Fruit fly (Drosophila melanogaster) whole organism, embryonic: ENCODE measurements around the gene CG12290.
A peak's percentile ranks its signal among the peaks of the same experiment; 100 is the strongest.

Source experiments
- Aef1 ChIP-seq: fragments of 200-800 bp; sonication (Bioruptor generic); IDR thresholded peaks from 3 replicates; pipeline ENCODE4 v1.3.6; 2022; ENCODE audit warnings: missing biosample characterization, missing genetic modification characterization
- Atf-2 ChIP-seq: fragments of 200-800 bp; sonication (Bioruptor generic); optimal IDR thresholded peaks from 2 replicates; lab custom pipeline; 2016; ENCODE audit warnings: missing biosample characterization, missing genetic modification characterization
- Awh ChIP-seq: fragments of 200-800 bp; sonication (Bioruptor generic); IDR thresholded peaks from 2 replicates; pipeline ENCODE4, ENCODE4 v1.3.6; 2022; ENCODE audit warnings: missing biosample characterization, missing genetic modification characterization
- Blimp-1 ChIP-seq: fragments of 200-800 bp; sonication (Bioruptor generic); optimal IDR thresholded peaks from 3 replicates; lab custom pipeline; 2018; ENCODE audit warnings: missing biosample characterization, missing genetic modification characterization, mild to moderate bottlenecking, moderate library complexity, missing genetic modification reagents
- CG10565 ChIP-seq: fragments of 200-800 bp; sonication (Bioruptor generic); optimal IDR thresholded peaks from 3 replicates; lab custom pipeline; 2016; ENCODE audit warnings: missing biosample characterization, mild to moderate bottlenecking, missing genetic modification characterization
- CG13287 ChIP-seq: fragments of 200-800 bp; sonication (Bioruptor generic); IDR thresholded peaks from 2 replicates; pipeline ENCODE4 v1.3.6; 2022; ENCODE audit warnings: missing biosample characterization, missing genetic modification characterization; ENCODE audit not compliant: partially characterized antibody
- CG13775 ChIP-seq: fragments of 200-800 bp; sonication (Bioruptor generic); optimal IDR thresholded peaks from 3 replicates; lab custom pipeline; 2017; ENCODE audit warnings: missing biosample characterization, mild to moderate bottlenecking, missing genetic modification characterization
- CG14710 ChIP-seq: fragments of 200-800 bp; sonication (Bioruptor generic); optimal IDR thresholded peaks from 3 replicates; lab custom pipeline; 2019; ENCODE audit warnings: missing biosample characterization, mild to moderate bottlenecking, missing genetic modification characterization, moderate library complexity
- CG15479 ChIP-seq: fragments of 200-800 bp; sonication (Bioruptor generic); optimal IDR thresholded peaks from 3 replicates; lab custom pipeline; 2019; ENCODE audit warnings: missing biosample characterization, mild to moderate bottlenecking, missing genetic modification characterization, moderate library complexity
- CG16815 ChIP-seq: fragments of 200-800 bp; sonication (Bioruptor generic); optimal IDR thresholded peaks from 3 replicates; lab custom pipeline; 2017; ENCODE audit warnings: missing biosample characterization, mild to moderate bottlenecking, missing genetic modification characterization
- CG17802 ChIP-seq: fragments of 200-800 bp; sonication (Bioruptor generic); optimal IDR thresholded peaks from 2 replicates; lab custom pipeline; 2018; ENCODE audit warnings: missing biosample characterization, mild to moderate bottlenecking, missing genetic modification characterization, moderate library complexity
- CG3838 ChIP-seq: fragments of 200-800 bp; sonication (Bioruptor generic); optimal IDR thresholded peaks from 3 replicates; lab custom pipeline; 2016; ENCODE audit warnings: missing biosample characterization, missing genetic modification characterization
- CG6254 ChIP-seq: fragments of 200-800 bp; sonication (Bioruptor generic); optimal IDR thresholded peaks from 3 replicates; lab custom pipeline; 2017; ENCODE audit warnings: mild to moderate bottlenecking, missing biosample characterization, missing genetic modification reagents, missing genetic modification characterization
- CG6765 ChIP-seq: fragments of 200-800 bp; sonication (Bioruptor generic); optimal IDR thresholded peaks from 3 replicates; lab custom pipeline; 2017; ENCODE audit warnings: missing biosample characterization, mild to moderate bottlenecking, missing genetic modification characterization
- CG7357 ChIP-seq: fragments of 200-800 bp; sonication (Bioruptor generic); IDR thresholded peaks from 3 replicates; pipeline ENCODE4 v1.3.6; 2022; ENCODE audit warnings: missing biosample characterization, missing genetic modification characterization
- CHES-1-like ChIP-seq: fragments of 200-800 bp; sonication (Bioruptor generic); optimal IDR thresholded peaks from 2 replicates; lab custom pipeline; 2016; ENCODE audit warnings: missing biosample characterization, missing genetic modification characterization
- CTCF ChIP-seq: fragments of 200-800 bp; sonication (Bioruptor generic); optimal IDR thresholded peaks from 2 replicates; lab custom pipeline; 2017; ENCODE audit warnings: missing biosample characterization, mild to moderate bottlenecking, missing genetic modification characterization, moderate library complexity
- CkIIα-i1 ChIP-seq: fragments of 200-800 bp; sonication (Bioruptor generic); IDR thresholded peaks from 2 replicates; pipeline ENCODE4 v1.3.6; 2022; ENCODE audit warnings: missing biosample characterization, missing genetic modification characterization
- D19B ChIP-seq: fragments of 200-800 bp; sonication (Bioruptor generic); optimal IDR thresholded peaks from 2 replicates; lab custom pipeline; 2017; ENCODE audit warnings: missing biosample characterization, mild to moderate bottlenecking, missing genetic modification characterization
- Dad ChIP-seq: fragments of 200-800 bp; sonication (Bioruptor generic); optimal IDR thresholded peaks from 3 replicates; lab custom pipeline; 2016; ENCODE audit warnings: missing biosample characterization, missing genetic modification characterization
- Dek ChIP-seq: fragments of 200-800 bp; sonication (Bioruptor generic); optimal IDR thresholded peaks from 3 replicates; lab custom pipeline; 2019; ENCODE audit warnings: missing biosample characterization, mild to moderate bottlenecking, missing genetic modification characterization, moderate library complexity
- HHEX ChIP-seq: fragments of 200-800 bp; sonication (Bioruptor generic); optimal IDR thresholded peaks from 3 replicates; lab custom pipeline; 2017; ENCODE audit warnings: missing biosample characterization, mild to moderate bottlenecking, missing genetic modification characterization, missing genetic modification reagents
- Hey ChIP-seq: fragments of 200-800 bp; sonication (Bioruptor generic); optimal IDR thresholded peaks from 3 replicates; lab custom pipeline; 2018; ENCODE audit warnings: missing biosample characterization, mild to moderate bottlenecking, missing genetic modification characterization
- Lim3 ChIP-seq: fragments of 200-800 bp; sonication (Bioruptor generic); IDR thresholded peaks from 2 replicates; pipeline ENCODE4 v1.3.6; 2022; ENCODE audit warnings: missing biosample characterization, missing genetic modification characterization
- Mrtf ChIP-seq: fragments of 200-800 bp; sonication (Bioruptor generic); IDR thresholded peaks from 3 replicates; pipeline ENCODE4 v1.3.6; 2022; ENCODE audit warnings: missing biosample characterization, missing genetic modification characterization
- NC2α ChIP-seq: fragments of 200-800 bp; sonication (Bioruptor generic); optimal IDR thresholded peaks from 2 replicates; lab custom pipeline; 2016; ENCODE audit warnings: missing biosample characterization, missing genetic modification characterization
- Neu2 ChIP-seq: fragments of 200-800 bp; sonication (Bioruptor generic); optimal IDR thresholded peaks from 3 replicates; lab custom pipeline; 2016; ENCODE audit warnings: missing biosample characterization, missing genetic modification characterization, borderline replicate concordance
- Ptx1 ChIP-seq: fragments of 200-800 bp; sonication (Bioruptor generic); IDR thresholded peaks from 2 replicates; pipeline ENCODE4 v1.3.6; 2022; ENCODE audit warnings: missing biosample characterization, missing genetic modification characterization
- Xrp1 ChIP-seq: fragments of 200-800 bp; sonication (Bioruptor generic); IDR thresholded peaks from 2 replicates; pipeline ENCODE4 v1.3.6; 2022; ENCODE audit warnings: missing biosample characterization, missing genetic modification characterization
- ara ChIP-seq: fragments of 200-800 bp; sonication (Bioruptor generic); IDR thresholded peaks from 2 replicates; pipeline ENCODE4 v1.3.6; 2022; ENCODE audit warnings: missing biosample characterization, missing genetic modification characterization
- ato ChIP-seq: fragments of 200-800 bp; sonication (Bioruptor generic); IDR thresholded peaks from 2 replicates; pipeline ENCODE4 v1.3.6; 2022; ENCODE audit warnings: missing biosample characterization, missing genetic modification characterization; ENCODE audit not compliant: partially characterized antibody
- bcd ChIP-seq: fragments of 200-800 bp; sonication (Bioruptor generic); optimal IDR thresholded peaks from 2 replicates; lab custom pipeline; 2017; ENCODE audit warnings: missing biosample characterization, mild to moderate bottlenecking, missing genetic modification characterization
- cad ChIP-seq: fragments of >200 bp; optimal IDR thresholded peaks from 2 replicates; lab custom pipeline; 2017; ENCODE audit warnings: missing biosample characterization, missing genetic modification characterization
- corto ChIP-seq: fragments of 200-800 bp; sonication (Bioruptor generic); optimal IDR thresholded peaks from 2 replicates; lab custom pipeline; 2016; ENCODE audit warnings: missing biosample characterization, mild to moderate bottlenecking, missing genetic modification characterization, moderate library complexity
- cwo ChIP-seq: fragments of 200-800 bp; sonication (Bioruptor generic); optimal IDR thresholded peaks from 3 replicates; lab custom pipeline; 2017; ENCODE audit warnings: missing biosample characterization, missing genetic modification characterization, mild to moderate bottlenecking, moderate library complexity, missing genetic modification reagents
- dmrt99B ChIP-seq: fragments of 200-800 bp; sonication (Bioruptor generic); optimal IDR thresholded peaks from 2 replicates; lab custom pipeline; 2018; ENCODE audit warnings: missing biosample characterization, mild to moderate bottlenecking, missing genetic modification characterization, moderate library complexity
- ewg ChIP-seq: fragments of 200-800 bp; sonication (Bioruptor generic); optimal IDR thresholded peaks from 3 replicates; lab custom pipeline; 2017; ENCODE audit warnings: mild to moderate bottlenecking, missing biosample characterization, missing genetic modification reagents, missing genetic modification characterization
- gcm2 ChIP-seq: fragments of 200-800 bp; sonication (Bioruptor generic); optimal IDR thresholded peaks from 2 replicates; lab custom pipeline; 2016; ENCODE audit warnings: missing biosample characterization, missing genetic modification characterization
- gro ChIP-seq: fragments of 200-800 bp; sonication (Bioruptor generic); optimal IDR thresholded peaks from 2 replicates; lab custom pipeline; 2016; ENCODE audit warnings: missing biosample characterization, missing genetic modification characterization
- gsb-n ChIP-seq: fragments of 200-800 bp; sonication (Bioruptor generic); optimal IDR thresholded peaks from 3 replicates; lab custom pipeline; 2018; ENCODE audit warnings: missing biosample characterization, mild to moderate bottlenecking, missing genetic modification characterization
- h ChIP-seq: fragments of >200 bp; optimal IDR thresholded peaks from 2 replicates; lab custom pipeline; 2017
- inv ChIP-seq: fragments of 200-800 bp; sonication (Bioruptor generic); IDR thresholded peaks from 2 replicates; pipeline ENCODE4 v1.3.6; 2022; ENCODE audit warnings: missing biosample characterization, missing genetic modification characterization; ENCODE audit not compliant: partially characterized antibody
- kay ChIP-seq: fragments of 200-800 bp; sonication (Bioruptor generic); optimal IDR thresholded peaks from 2 replicates; lab custom pipeline; 2016; ENCODE audit warnings: missing biosample characterization, missing genetic modification characterization
- lab ChIP-seq: fragments of 200-800 bp; sonication (Bioruptor generic); optimal IDR thresholded peaks from 3 replicates; lab custom pipeline; 2017; ENCODE audit warnings: missing biosample characterization, missing genetic modification characterization, mild to moderate bottlenecking, moderate library complexity, missing genetic modification reagents
- pita ChIP-seq: fragments of 200-800 bp; sonication (Bioruptor generic); optimal IDR thresholded peaks from 2 replicates; lab custom pipeline; 2017; ENCODE audit warnings: missing biosample characterization, mild to moderate bottlenecking, missing genetic modification characterization
- pzg ChIP-seq: fragments of 200-800 bp; sonication (Bioruptor generic); optimal IDR thresholded peaks from 3 replicates; lab custom pipeline; 2018; ENCODE audit warnings: missing biosample characterization, mild to moderate bottlenecking, missing genetic modification characterization, moderate library complexity
- ro ChIP-seq: fragments of 200-800 bp; sonication (Bioruptor generic); IDR thresholded peaks from 2 replicates; pipeline ENCODE4 v1.3.6; 2022; ENCODE audit warnings: missing biosample characterization, missing genetic modification characterization
- sd ChIP-seq: fragments of 200-800 bp; sonication (Bioruptor generic); optimal IDR thresholded peaks from 3 replicates; lab custom pipeline; 2018; ENCODE audit warnings: missing biosample characterization, mild to moderate bottlenecking, missing genetic modification characterization, moderate library complexity
- tna ChIP-seq: fragments of 200-800 bp; sonication (Bioruptor generic); IDR thresholded peaks from 2 replicates; pipeline ENCODE4 v1.3.6; 2022; ENCODE audit warnings: missing biosample characterization, missing genetic modification characterization; ENCODE audit not compliant: partially characterized antibody
- unc-4 ChIP-seq: fragments of 200-800 bp; sonication (Bioruptor generic); IDR thresholded peaks from 2 replicates; pipeline ENCODE4 v1.3.6; 2022; ENCODE audit warnings: missing biosample characterization, missing genetic modification characterization; ENCODE audit not compliant: partially characterized antibody
- zfh1 ChIP-seq: fragments of 200-800 bp; sonication (Bioruptor generic); IDR thresholded peaks from 3 replicates; pipeline ENCODE4 v1.3.6; 2022; ENCODE audit warnings: missing biosample characterization, missing genetic modification characterization

Gene CG12290

dm6 chr3R:26188708-26189107 lies 41.3 kb upstream of the CG12290 start, which contains the start of gene CG6073 (continued):
- peak; percentile 91 for TF ChIP-seq pita
- TF ChIP-seq unc-4 = 0 out of 2 replicates have a peak, but pooled peaks have one; percentile 33
- TF ChIP-seq Blimp-1 = no peak
- no peak for TF ChIP-seq Atf-2 (GFP tag; lab: Kevin White, UChicago)
- peak; percentile 99 for TF ChIP-seq pzg (GFP tag; lab: Kevin White, UChicago)
- TF ChIP-seq Aef1 (GFP tag; lab: Robert Waterston, UW) = no peak
- TF ChIP-seq CG7357 (GFP tag; lab: Robert Waterston, UW) = no peak
- TF ChIP-seq CG17802 (tag; lab: Kevin White, UChicago) = no peak
- TF ChIP-seq sd (tag; lab: Kevin White, UChicago) = no peak
- no peak for TF ChIP-seq NC2α
- peak; percentile 7 for TF ChIP-seq gsb-n
- TF ChIP-seq CG14710 (tag; lab: Kevin White, UChicago) = peak; percentile 72
- no peak for TF ChIP-seq gcm2
- no peak for TF ChIP-seq CG10565
- TF ChIP-seq dmrt99B (tag; lab: Kevin White, UChicago) = no peak
- TF ChIP-seq CG13775 (GFP tag; lab: Kevin White, UChicago) = peak; percentile 32
- no peak for TF ChIP-seq CG6765 (GFP tag; lab: Kevin White, UChicago)
- TF ChIP-seq gro (GFP tag; lab: Kevin White, UChicago) = peak; percentile 80
- peak; percentile 4 for TF ChIP-seq cwo (GFP tag; lab: Kevin White, UChicago)
- TF ChIP-seq Mrtf (GFP tag; lab: Robert Waterston, UW) = peak; percentile 57; the same call in 1 of the 3 replicates
- TF ChIP-seq lab (GFP tag; lab: Kevin White, UChicago) = peak; percentile 40
- no peak; the same call in 1 of the 2 replicates for TF ChIP-seq inv
- no peak for TF ChIP-seq ara (GFP tag; lab: Robert Waterston, UW)
- no peak for TF ChIP-seq corto (GFP tag; lab: Kevin White, UChicago)
- no peak for TF ChIP-seq CG6254 (GFP tag; lab: Kevin White, UChicago)
- peak; percentile 11 for TF ChIP-seq ewg
- no peak for TF ChIP-seq HHEX
- TF ChIP-seq ro = no peak
- TF ChIP-seq ato = no peak
- TF ChIP-seq kay (GFP tag; lab: Kevin White, UChicago) = peak; percentile 37
- peak; percentile 35; the same call in 1 of the 2 replicates for TF ChIP-seq Xrp1 (GFP tag; lab: Robert Waterston, UW)
- TF ChIP-seq CHES-1-like (GFP tag; lab: Kevin White, UChicago) = peak; percentile 83
- peak; percentile 57 for TF ChIP-seq Ptx1 (GFP tag; lab: Robert Waterston, UW)
- TF ChIP-seq Lim3 (GFP tag; lab: Robert Waterston, UW) = no peak
- TF ChIP-seq CTCF (GFP tag; lab: Kevin White, UChicago) = peak; percentile 58
- TF ChIP-seq bcd (GFP tag; lab: Kevin White, UChicago) = peak; percentile 52
- no peak for TF ChIP-seq Awh (GFP tag; lab: Robert Waterston, UW)
- no peak for TF ChIP-seq Hey (tag; lab: Kevin White, UChicago)
- peak; percentile 51; the same call in 2 of the 3 replicates for TF ChIP-seq zfh1 (GFP tag; lab: Robert Waterston, UW)
- peak; percentile 28 for TF ChIP-seq D19B (GFP tag; lab: Kevin White, UChicago)
- TF ChIP-seq CkIIα-i1 (GFP tag; lab: Robert Waterston, UW) = no peak
- peak; percentile 73 for TF ChIP-seq Dek (tag; lab: Kevin White, UChicago)
- TF ChIP-seq CG16815 (GFP tag; lab: Kevin White, UChicago) = no peak
- no peak for TF ChIP-seq Neu2
- TF ChIP-seq tna (GFP tag; lab: Robert Waterston, UW) = no peak
- TF ChIP-seq CG15479 (GFP tag; lab: Kevin White, UChicago) = no peak
- TF ChIP-seq CG13287 (GFP tag; lab: Robert Waterston, UW) = peak; percentile 69
- TF ChIP-seq Dad (GFP tag; lab: Kevin White, UChicago) = no peak
- no peak for TF ChIP-seq cad (GFP tag; lab: Kevin White, UChicago)
- TF ChIP-seq CG3838 = peak; percentile 24
- TF ChIP-seq h = no peak
